Worm (Caenorhabditis elegans): ENCODE measurements around the gene C16C8.21.

The C16C8.21 gene

DNA sequence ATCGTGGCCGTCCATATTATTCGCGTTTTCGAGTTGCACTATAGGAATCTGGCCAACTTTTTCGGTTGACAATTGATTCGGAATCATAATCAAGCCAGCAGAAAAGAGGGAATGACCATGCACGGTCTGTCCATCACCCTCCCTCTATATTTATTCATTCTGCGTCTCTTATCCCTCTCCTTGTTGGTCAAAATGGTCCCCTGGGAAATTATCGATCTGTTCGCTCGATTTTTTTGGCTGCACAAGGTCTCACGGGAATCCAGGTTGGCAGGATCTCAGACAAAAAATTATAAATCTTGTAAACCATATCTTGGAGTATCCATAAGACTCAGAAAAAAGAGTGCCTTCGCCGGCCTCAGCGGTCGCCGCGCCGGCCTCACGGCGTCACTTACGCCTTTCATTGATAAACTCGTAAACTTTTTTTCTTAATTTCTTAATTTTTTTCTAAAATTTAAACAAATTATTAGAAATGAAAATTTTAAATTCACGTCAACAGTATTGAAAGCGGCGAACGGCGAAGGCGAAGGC lies 33.6 kb upstream of the C16C8.21 start, which contains the start of the genes F18A12.7 and F18A12.2:
Gene F18A12.7 (minus strand): TSS at position 101 of the 528 bp plus-strand sequence.
Gene F18A12.2 (plus strand): TSS at position 478 of the 528 bp plus-strand sequence.
- TF ChIP-seq nhr-11 (tag; optimal IDR thresholded peaks at IDR 0.05) = no peak
- TF ChIP-seq nhr-76 (tag; optimal IDR thresholded peaks at IDR 0.05) = no peak
- TF ChIP-seq nhr-67 (tag; optimal IDR thresholded peaks at IDR 0.05) = no peak
- TF ChIP-seq snpc-4 (tag; optimal IDR thresholded peaks at IDR 0.05) = no peak

DNA sequence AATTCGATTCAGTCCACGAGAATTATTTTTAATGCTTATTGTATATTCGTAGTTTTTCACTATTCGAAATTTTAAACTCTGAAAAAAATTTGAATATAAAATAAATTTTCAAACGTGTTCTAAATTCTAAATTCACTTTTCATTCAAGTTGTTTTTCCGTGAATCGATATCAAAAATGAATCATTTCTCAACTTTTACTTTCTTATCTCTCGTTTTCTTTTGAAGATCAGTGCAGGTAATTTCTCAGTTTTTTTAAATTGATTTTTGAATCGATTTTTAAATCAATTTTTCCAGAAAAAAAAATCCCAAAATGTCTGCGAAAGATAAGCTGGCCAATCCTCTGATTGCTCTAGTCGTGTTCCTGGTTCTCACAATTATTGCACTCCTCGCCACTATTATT lies 31.5 kb upstream of the C16C8.21 start, which contains the start of gene nep-6:
Gene nep-6 (plus strand): TSS at position 301 of the 400 bp plus-strand sequence.
- TF ChIP-seq lin-39 (tag; optimal IDR thresholded peaks at IDR 0.05) = no peak
- TF ChIP-seq nhr-25 (tag; optimal IDR thresholded peaks at IDR 0.05) = no peak
- TF ChIP-seq egl-5 (tag; optimal IDR thresholded peaks at IDR 0.05) = no peak
- TF ChIP-seq zag-1 (tag; optimal IDR thresholded peaks at IDR 0.05) = no peak
- TF ChIP-seq nhr-12 (tag; optimal IDR thresholded peaks at IDR 0.05) = no peak
- TF ChIP-seq pqm-1 (tag; optimal IDR thresholded peaks at IDR 0.05) = no peak
- no peak for TF ChIP-seq tbx-2 (tag; optimal IDR thresholded peaks at IDR 0.05)
- no peak for TF ChIP-seq fos-1 (tag; optimal IDR thresholded peaks at IDR 0.05)
- TF ChIP-seq fkh-2 (tag; optimal IDR thresholded peaks at IDR 0.05) = no peak
- no peak for TF ChIP-seq nhr-11 (tag; optimal IDR thresholded peaks at IDR 0.05)
- no peak for TF ChIP-seq nhr-77 (tag; optimal IDR thresholded peaks at IDR 0.05)
- TF ChIP-seq ama-1 (optimal IDR thresholded peaks at IDR 0.05) = no peak
- no peak for TF ChIP-seq elt-3 (tag; optimal IDR thresholded peaks at IDR 0.05)
- no peak for TF ChIP-seq nhr-43 (tag; optimal IDR thresholded peaks at IDR 0.05; ENCODE audit: poor library complexity, severe bottlenecking)

DNA sequence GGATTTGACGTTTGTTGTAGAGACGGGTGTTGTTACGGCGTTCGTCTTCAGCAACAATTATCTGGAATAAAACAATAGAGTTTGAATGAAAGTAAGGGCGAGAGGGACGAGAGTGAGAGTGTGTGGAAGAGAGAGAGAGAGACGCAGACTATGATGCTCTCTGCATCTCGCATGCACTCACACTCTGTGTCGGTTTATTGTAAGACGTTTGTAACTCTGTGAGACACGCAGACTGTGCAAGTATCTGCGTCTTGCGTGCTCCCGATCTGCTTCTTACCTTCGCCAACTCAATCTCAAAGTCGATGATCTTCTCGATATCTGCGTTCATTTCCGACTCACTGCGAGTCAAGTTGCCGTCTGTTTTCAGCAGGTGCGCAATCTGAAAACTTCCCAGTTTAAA lies 25.1 kb upstream of the C16C8.21 start:
- TF ChIP-seq unc-62 (GFP tag; optimal IDR thresholded peaks at IDR 0.05) (no peak), ama-1 (optimal IDR thresholded peaks at IDR 0.05) (no peak), nhr-67 (tag; optimal IDR thresholded peaks at IDR 0.05) (no peak), daf-12 (tag; optimal IDR thresholded peaks at IDR 0.05) (no peak), fos-1 (tag; optimal IDR thresholded peaks at IDR 0.05) (no peak), nhr-77 (tag; optimal IDR thresholded peaks at IDR 0.05) (no peak), nfya-1 (tag; optimal IDR thresholded peaks at IDR 0.05; ENCODE audit: insufficient read depth) (no peak), fkh-10 (GFP tag; optimal IDR thresholded peaks at IDR 0.05) (no peak), ceh-28 (tag; optimal IDR thresholded peaks at IDR 0.05) (no peak), unc-39 (tag; optimal IDR thresholded peaks at IDR 0.05) (no peak), ztf-11 (tag; optimal IDR thresholded peaks at IDR 0.05) (no peak), ztf-4 (tag; optimal IDR thresholded peaks at IDR 0.05) (no peak), ZK546.5 (tag; optimal IDR thresholded peaks at IDR 0.05) (no peak), mdl-1 (tag; optimal IDR thresholded peaks at IDR 0.05) (no peak), aly-2 (tag; optimal IDR thresholded peaks at IDR 0.05) (no peak), nhr-25 (tag; optimal IDR thresholded peaks at IDR 0.05) (no peak)

DNA sequence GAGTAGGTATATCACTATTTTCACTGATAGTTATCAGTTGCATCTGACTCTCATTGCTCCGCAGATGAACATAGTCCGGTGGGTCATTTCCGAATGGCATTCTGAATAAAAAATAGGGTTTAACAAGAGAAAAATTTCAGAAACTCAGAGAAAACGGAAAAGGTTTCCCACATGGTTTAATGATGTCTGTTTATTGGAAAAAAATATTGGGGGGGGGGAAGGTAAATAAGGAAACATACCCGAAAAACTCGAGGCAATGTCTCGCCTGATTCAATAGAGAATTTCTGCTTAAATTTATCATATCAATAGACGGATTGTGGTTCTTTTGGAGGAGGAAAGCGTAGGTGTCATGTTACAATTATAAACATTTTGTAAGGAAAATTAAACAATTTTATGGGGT lies 22.6 kb upstream of the C16C8.21 start, which contains the start of gene nep-11:
Gene nep-11 (minus strand): TSS at position 101 of the 400 bp plus-strand sequence.
- TF ChIP-seq nhr-23 (tag; optimal IDR thresholded peaks at IDR 0.05) (no peak), pqm-1 (tag; optimal IDR thresholded peaks at IDR 0.05) (no peak), ztf-11 (tag; optimal IDR thresholded peaks at IDR 0.05) (no peak), elt-3 (tag; optimal IDR thresholded peaks at IDR 0.05) (no peak), ceh-28 (tag; optimal IDR thresholded peaks at IDR 0.05) (no peak), nhr-77 (tag; optimal IDR thresholded peaks at IDR 0.05) (no peak), mml-1 (tag; optimal IDR thresholded peaks at IDR 0.05) (no peak), ceh-16 (tag; optimal IDR thresholded peaks at IDR 0.05) (no peak), ztf-4 (tag; optimal IDR thresholded peaks at IDR 0.05) (no peak), egl-27 (tag; optimal IDR thresholded peaks at IDR 0.05) (no peak), snpc-4 (tag; optimal IDR thresholded peaks at IDR 0.05) (no peak), nhr-12 (tag; optimal IDR thresholded peaks at IDR 0.05) (no peak), nhr-28 (tag; optimal IDR thresholded peaks at IDR 0.05) (no peak), skn-1 (tag; optimal IDR thresholded peaks at IDR 0.05) (no peak), daf-12 (tag; optimal IDR thresholded peaks at IDR 0.05) (no peak), fkh-10 (GFP tag; optimal IDR thresholded peaks at IDR 0.05) (no peak), lsy-12 (tag; optimal IDR thresholded peaks at IDR 0.05) (no peak), nhr-237 (tag; optimal IDR thresholded peaks at IDR 0.05) (no peak), pha-4 (tag; optimal IDR thresholded peaks at IDR 0.05) (no peak), jun-1 (tag; optimal IDR thresholded peaks at IDR 0.05) (no peak)
